Fruit fly (Drosophila melanogaster): ENCODE data around the gene CG4887.

Gene CG4887

dm6 chr2L:1127434-1128089 is 45.2 kb upstream of the CG4887 start (continued):
- TF ChIP-seq CG15514 (GFP tag; optimal IDR thresholded peaks at IDR 0.05) (no peak), Hr51 (GFP tag; optimal IDR thresholded peaks at IDR 0.05) (no peak), Tbp (GFP tag; optimal IDR thresholded peaks at IDR 0.05) (no peak), CG8290 (GFP tag; optimal IDR thresholded peaks at IDR 0.05) (no peak), CG8290 (tag; optimal IDR thresholded peaks at IDR 0.05) (no peak), CG15011 (GFP tag; optimal IDR thresholded peaks at IDR 0.05) (no peak), CG3163 (GFP tag; optimal IDR thresholded peaks at IDR 0.05) (no peak), cwo (GFP tag; optimal IDR thresholded peaks at IDR 0.05) (peak; percentile 99), dpn (GFP tag; optimal IDR thresholded peaks at IDR 0.05) (no peak), Opbp (GFP tag; IDR thresholded peaks at IDR 0.05; ENCODE audit: partially characterized antibody) (no peak), BEAF-32 (GFP tag; optimal IDR thresholded peaks at IDR 0.05) (no peak), gcm2 (GFP tag; optimal IDR thresholded peaks at IDR 0.05) (no peak), CG14014 (GFP tag; IDR thresholded peaks at IDR 0.05) (no peak), Ptx1 (GFP tag; IDR thresholded peaks at IDR 0.05) (no peak), CG7987 (GFP tag; optimal IDR thresholded peaks at IDR 0.05) (peak; percentile 67), CG11504 (tag; optimal IDR thresholded peaks at IDR 0.05) (no peak), shn (GFP tag; optimal IDR thresholded peaks at IDR 0.05) (no peak), YL-1 (GFP tag; optimal IDR thresholded peaks at IDR 0.05) (no peak), CG10267 (tag; optimal IDR thresholded peaks at IDR 0.05) (no peak)

- TF ChIP-seq crol (GFP tag; IDR thresholded peaks at IDR 0.05) (peak; percentile 97), chinmo (GFP tag; IDR thresholded peaks at IDR 0.05; ENCODE audit: partially characterized antibody) (0 out of 4 replicates have a peak, but pooled peaks have one; percentile 35), CG34422 (GFP tag; IDR thresholded peaks at IDR 0.05) (peak; percentile 43; the same call in 1 of the 3 replicates), CG4820 (GFP tag; optimal IDR thresholded peaks at IDR 0.05) (no peak), scrt (GFP tag; optimal IDR thresholded peaks at IDR 0.05) (peak; percentile 48), MESR4 (GFP tag; optimal IDR thresholded peaks at IDR 0.05) (peak; percentile 51), ssp (GFP tag; IDR thresholded peaks at IDR 0.05) (no peak), Sin3A (optimal IDR thresholded peaks at IDR 0.05) (peak; percentile 14), CG4617 (GFP tag; optimal IDR thresholded peaks at IDR 0.05; ENCODE audit: borderline replicate concordance) (peak; percentile 20), cg (GFP tag; optimal IDR thresholded peaks at IDR 0.05) (peak; percentile 22), CG15479 (GFP tag; optimal IDR thresholded peaks at IDR 0.05) (peak; percentile 37), crp (GFP tag; optimal IDR thresholded peaks at IDR 0.05) (peak in 1 of 2 experiments; percentile 64), Atf6 (GFP tag; IDR thresholded peaks at IDR 0.05) (no peak), CG4360 (GFP tag; IDR thresholded peaks at IDR 0.05) (0 out of 2 replicates have a peak, but pooled peaks have one; percentile 2), CG5953 (GFP tag; IDR thresholded peaks at IDR 0.05) (no peak), p53 (GFP tag; optimal IDR thresholded peaks at IDR 0.05) (no peak), Tbp (GFP tag; optimal IDR thresholded peaks at IDR 0.05) (no peak), sr (GFP tag; IDR thresholded peaks at IDR 0.05) (no peak), dpn (GFP tag; optimal IDR thresholded peaks at IDR 0.05) (no peak), YL-1 (GFP tag; optimal IDR thresholded peaks at IDR 0.05) (peak; percentile 30)
Observed at dm6 chr2L:1128344-1128931, 44.4 kb upstream of the CG4887 start.
